Worm (Caenorhabditis elegans) whole organism, midembryonic: ENCODE results near the gene ntl-9.
"Not testable (repeated sequence)": the region's sequence is repeated elsewhere in the genome, so short reads cannot be mapped to it uniquely, and the experiment has no call there.

Source experiments
- T22C8.4 ChIP-seq: fragments of 200-800 bp; sonication (Bioruptor generic); IDR thresholded peaks from 2 replicates; pipeline ENCODE4 v1.3.6; 2022; ENCODE audit warnings: missing genetic modification characterization, missing compliant biosample characterization
- cog-1 ChIP-seq: sonication (generic microtip); optimal IDR thresholded peaks from 2 replicates; lab custom pipeline; 2016; ENCODE audit warnings: missing genetic modification characterization, missing compliant biosample characterization
- flt-1 ChIP-seq: fragments of 200-800 bp; sonication (Bioruptor generic); IDR thresholded peaks from 2 replicates; pipeline ENCODE4 v1.3.6; 2022; ENCODE audit warnings: missing genetic modification characterization, missing compliant biosample characterization
- klf-2 ChIP-seq: fragments of 200-800 bp; sonication (Bioruptor generic); conservative IDR thresholded peaks from 2 replicates; pipeline ENCODE4 v1.3.6; 2022; ENCODE audit warnings: missing genetic modification reagents, missing genetic modification characterization, missing compliant biosample characterization
- med-1 ChIP-seq: sonication (generic microtip); optimal IDR thresholded peaks from 2 replicates; lab custom pipeline; 2017; ENCODE audit warnings: missing genetic modification characterization, mild to moderate bottlenecking, missing compliant biosample characterization, antibody characterized with exemption, missing genetic modification reagents; ENCODE audit not compliant: insufficient read depth
- ref-1 ChIP-seq: fragments of 200-800 bp; sonication (Bioruptor generic); conservative IDR thresholded peaks from 2 replicates; pipeline ENCODE4 v1.3.6; 2022; ENCODE audit warnings: missing genetic modification reagents, missing genetic modification characterization, missing compliant biosample characterization
- tab-1 ChIP-seq: fragments of 200-800 bp; sonication (Bioruptor generic); IDR thresholded peaks from 2 replicates; pipeline ENCODE4 v1.3.6; 2022; ENCODE audit warnings: missing genetic modification characterization, missing compliant biosample characterization
- ztf-23 ChIP-seq: fragments of 200-800 bp; sonication (Bioruptor generic); IDR thresholded peaks from 2 replicates; pipeline ENCODE4 v1.3.6; 2022; ENCODE audit warnings: missing genetic modification reagents, missing genetic modification characterization, missing compliant biosample characterization
- ztf-29 ChIP-seq: fragments of 200-800 bp; sonication (Bioruptor generic); IDR thresholded peaks from 2 replicates; pipeline ENCODE4 v1.3.6; 2022; ENCODE audit warnings: missing genetic modification reagents, missing genetic modification characterization, missing compliant biosample characterization

The ntl-9 gene

DNA sequence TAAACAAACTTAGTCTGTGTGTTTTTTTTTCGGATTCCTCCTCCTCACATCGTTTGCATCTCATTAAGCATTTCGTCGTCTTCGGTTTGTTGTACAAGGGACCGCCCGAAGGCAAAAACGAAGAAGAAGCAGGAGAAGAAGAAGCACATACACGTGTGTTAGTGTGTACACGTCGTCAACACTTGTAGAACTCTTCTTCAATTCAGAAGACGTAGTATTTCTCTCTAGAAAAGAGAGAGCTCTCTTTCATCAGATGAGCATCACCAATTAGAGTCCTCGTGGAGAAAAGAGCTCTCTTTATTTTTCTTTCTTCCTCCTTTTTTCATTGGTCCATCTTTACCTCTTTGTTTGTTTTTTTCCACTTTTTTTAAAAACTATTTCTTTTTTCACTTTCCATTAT, 23.8 kb downstream of the ntl-9 start:
- TF ChIP-seq T22C8.4 (GFP tag; lab: Robert Waterston, UW) (no peak), tab-1 (GFP tag; lab: Robert Waterston, UW) (no peak), ref-1 (GFP tag; lab: Robert Waterston, UW) (no peak), med-1 (no peak), flt-1 (GFP tag; lab: Robert Waterston, UW) (no peak), cog-1 (tag; lab: Kevin White, UChicago) (no peak), klf-2 (GFP tag; lab: Robert Waterston, UW) (no peak), ztf-23 (GFP tag; lab: Robert Waterston, UW) (no peak), ztf-29 (GFP tag; lab: Robert Waterston, UW) (no peak)

DNA sequence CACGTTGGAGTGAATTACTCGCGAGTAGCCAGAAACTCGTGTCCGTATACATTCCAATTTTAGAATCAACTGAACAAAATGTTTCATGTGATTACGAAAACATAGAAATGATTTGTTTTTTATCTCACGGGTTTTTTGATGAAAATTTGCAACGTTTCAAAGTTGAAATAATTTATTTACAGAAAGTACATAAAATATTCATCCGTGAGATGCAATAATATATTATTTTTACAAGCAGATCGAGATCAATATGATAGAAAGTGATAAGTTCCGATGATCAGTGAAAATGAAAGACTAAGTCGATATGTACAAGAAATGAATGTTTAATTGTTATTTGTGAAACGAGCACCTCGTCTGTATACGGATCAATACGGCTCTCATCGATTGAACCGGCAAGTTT, 36.1 kb downstream of the ntl-9 start, which contains the start of gene C27F2.6:
Gene C27F2.6 (minus strand): TSS at position 101 of the 400 bp plus-strand sequence.
- not testable (repeated sequence) for TF ChIP-seq cog-1 (tag; lab: Kevin White, UChicago); ztf-23 (GFP tag; lab: Robert Waterston, UW); ref-1 (GFP tag; lab: Robert Waterston, UW)

DNA sequence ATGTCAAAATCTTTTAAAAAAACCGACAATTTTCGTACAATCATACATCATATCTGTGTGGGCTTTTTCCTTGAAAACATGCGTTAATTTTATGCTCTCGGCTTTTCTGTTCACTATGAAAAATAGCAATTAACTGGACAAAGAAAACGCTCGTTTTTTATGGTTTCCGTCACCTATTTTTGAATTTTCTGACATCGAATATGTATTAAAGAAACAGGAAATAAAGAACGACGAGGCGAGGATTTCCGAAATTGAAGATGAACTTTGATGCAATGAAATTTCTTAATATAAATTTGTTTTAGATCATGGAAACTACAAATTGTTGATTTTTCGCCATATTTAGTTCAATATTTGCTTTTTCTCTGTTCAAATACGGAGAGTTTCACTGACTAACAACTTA, 39.6 kb downstream of the ntl-9 start:
- no peak for TF ChIP-seq klf-2 (GFP tag; lab: Robert Waterston, UW)
- no peak for TF ChIP-seq flt-1 (GFP tag; lab: Robert Waterston, UW)
- TF ChIP-seq ztf-23 (GFP tag; lab: Robert Waterston, UW) = no peak
- no peak for TF ChIP-seq ztf-29 (GFP tag; lab: Robert Waterston, UW)
- TF ChIP-seq tab-1 (GFP tag; lab: Robert Waterston, UW) = no peak
- TF ChIP-seq T22C8.4 (GFP tag; lab: Robert Waterston, UW) = no peak
- no peak for TF ChIP-seq med-1
- TF ChIP-seq ref-1 (GFP tag; lab: Robert Waterston, UW) = no peak
- no peak for TF ChIP-seq cog-1 (tag; lab: Kevin White, UChicago)

DNA sequence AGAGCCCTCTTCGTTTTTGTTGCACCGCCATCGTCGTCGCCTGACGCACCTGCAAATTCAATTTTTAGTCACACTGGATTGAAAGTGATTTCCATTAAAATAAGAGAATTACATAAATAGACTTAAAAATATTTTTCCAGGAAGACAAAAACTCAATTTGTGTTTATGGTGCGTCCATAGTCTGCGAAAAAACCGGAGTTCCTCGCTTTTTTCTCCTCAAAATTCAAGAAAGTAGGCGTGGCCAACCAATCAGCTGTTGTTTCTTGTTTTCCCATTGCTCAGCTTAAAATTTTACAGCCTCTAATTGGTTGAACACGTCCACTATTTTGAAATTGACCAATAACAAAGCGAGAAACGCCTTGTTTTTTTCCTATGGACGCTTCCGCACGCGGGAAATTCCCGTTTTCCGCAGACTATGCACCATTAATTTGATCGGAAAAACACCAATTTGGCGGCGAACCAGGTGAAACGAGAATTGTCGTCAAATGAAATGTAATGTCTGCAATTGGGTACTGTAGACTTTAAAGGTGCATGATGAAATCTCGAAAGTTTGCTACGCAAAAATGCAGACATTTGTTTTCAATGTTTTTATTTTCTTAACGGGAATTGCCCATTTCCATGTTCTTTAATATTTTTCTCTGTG, 40.3 kb downstream of the ntl-9 start, which contains the start of gene C27F2.7:
Gene C27F2.7 (minus strand): TSS at position 51 of the 643 bp plus-strand sequence.
- TF ChIP-seq T22C8.4 (GFP tag; lab: Robert Waterston, UW) = no peak
- no peak for TF ChIP-seq med-1
- no peak for TF ChIP-seq tab-1 (GFP tag; lab: Robert Waterston, UW)
- no peak for TF ChIP-seq ztf-23 (GFP tag; lab: Robert Waterston, UW)

DNA sequence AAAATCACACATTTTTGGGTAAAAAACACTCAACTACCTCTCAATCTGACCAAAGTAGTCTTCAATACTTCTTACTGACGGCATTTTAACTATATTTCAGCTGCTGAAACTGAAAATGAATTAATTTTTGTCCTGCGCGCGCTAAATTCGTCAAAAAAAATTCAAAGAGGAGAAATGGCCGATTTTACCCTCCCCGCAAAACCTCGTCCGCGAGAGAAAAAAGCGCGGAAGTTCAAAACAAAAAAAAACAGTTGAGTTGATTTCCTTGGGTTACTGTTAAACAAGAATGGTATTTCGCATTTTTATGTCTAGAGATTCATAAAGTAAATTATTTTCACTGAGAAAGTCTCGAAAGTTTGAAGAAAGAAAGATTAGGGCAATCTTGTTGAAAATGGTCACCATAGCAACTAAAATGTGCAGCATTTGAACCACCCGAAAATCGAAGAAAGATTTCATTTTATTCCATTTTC, 42.5 kb downstream of the ntl-9 start, which contains the start of the genes C27F2.10 and wdr-60:
Gene C27F2.10 (minus strand): TSS at position 109 of the 470 bp plus-strand sequence.
Gene wdr-60 (plus strand): TSS at position 420 of the 470 bp plus-strand sequence.
- TF ChIP-seq T22C8.4 (GFP tag; lab: Robert Waterston, UW) = no peak
- no peak for TF ChIP-seq klf-2 (GFP tag; lab: Robert Waterston, UW)
- no peak for TF ChIP-seq med-1
- 0 out of 2 replicates have a peak, but pooled peaks have one; percentile 42 for TF ChIP-seq flt-1 (GFP tag; lab: Robert Waterston, UW)
- TF ChIP-seq tab-1 (GFP tag; lab: Robert Waterston, UW) = no peak
- no peak for TF ChIP-seq ref-1 (GFP tag; lab: Robert Waterston, UW)

DNA sequence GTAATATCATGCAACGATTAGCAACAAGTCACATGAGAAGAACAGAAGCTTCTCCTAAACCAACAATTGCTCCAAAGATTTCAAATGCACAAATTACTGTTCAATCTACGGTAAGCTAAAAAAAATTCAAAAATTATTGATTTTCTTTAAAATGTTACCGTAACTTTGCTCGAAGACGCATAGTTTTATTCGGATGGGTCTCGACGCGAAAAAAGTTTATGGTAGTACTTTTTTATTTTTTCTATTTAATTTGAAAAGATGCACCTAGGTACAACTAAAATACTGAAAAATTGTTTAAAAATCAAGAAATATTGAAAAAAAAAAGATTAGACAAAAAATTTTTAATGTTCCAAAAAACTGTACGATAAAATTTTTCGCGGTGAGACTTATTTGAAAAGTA, 43.4 kb downstream of the ntl-9 start:
- TF ChIP-seq flt-1 (GFP tag; lab: Robert Waterston, UW) (no peak), T22C8.4 (GFP tag; lab: Robert Waterston, UW) (no peak), tab-1 (GFP tag; lab: Robert Waterston, UW) (no peak), cog-1 (tag; lab: Kevin White, UChicago) (no peak), ref-1 (GFP tag; lab: Robert Waterston, UW) (no peak), ztf-29 (GFP tag; lab: Robert Waterston, UW) (no peak), klf-2 (GFP tag; lab: Robert Waterston, UW) (no peak), med-1 (no peak), ztf-23 (GFP tag; lab: Robert Waterston, UW) (no peak)
